Worm (Caenorhabditis elegans) whole organism, L3 larva: ENCODE results near the gene Y56A3A.6.

Source experiments
- ZK546.5 ChIP-seq: sonication (generic microtip); optimal IDR thresholded peaks from 2 replicates; lab custom pipeline; 2017; ENCODE audit warnings: missing biosample characterization, missing genetic modification characterization
- aly-2 ChIP-seq: fragments of 150-350 bp; optimal IDR thresholded peaks from 2 replicates; lab custom pipeline; 2014; ENCODE audit warnings: missing biosample characterization, missing genetic modification characterization
- ama-1 ChIP-seq: fragments of 150-350 bp; optimal IDR thresholded peaks from 2 replicates; lab custom pipeline; 2018
- ceh-16 ChIP-seq: sonication (generic microtip); optimal IDR thresholded peaks from 2 replicates; lab custom pipeline; 2017; ENCODE audit warnings: missing biosample characterization, missing genetic modification characterization
- ceh-82 ChIP-seq: fragments of 150-350 bp; optimal IDR thresholded peaks from 2 replicates; lab custom pipeline; 2014; ENCODE audit warnings: missing biosample characterization, missing genetic modification characterization
- fkh-10 ChIP-seq: sonication (generic microtip); optimal IDR thresholded peaks from 2 replicates; lab custom pipeline; 2017; ENCODE audit warnings: missing biosample characterization, missing genetic modification reagents, missing genetic modification characterization
- jun-1 ChIP-seq: fragments of 150-350 bp; optimal IDR thresholded peaks from 2 replicates; lab custom pipeline; 2014; ENCODE audit warnings: missing biosample characterization, missing genetic modification reagents, missing genetic modification characterization
- nhr-12 ChIP-seq: fragments of 150-350 bp; optimal IDR thresholded peaks from 2 replicates; lab custom pipeline; 2014; ENCODE audit warnings: missing biosample characterization, missing genetic modification characterization
- nhr-28 ChIP-seq: fragments of 150-350 bp; optimal IDR thresholded peaks from 2 replicates; lab custom pipeline; 2014; ENCODE audit warnings: missing biosample characterization, missing genetic modification characterization
- nhr-76 ChIP-seq: fragments of 150-350 bp; sonication (generic microtip); optimal IDR thresholded peaks from 5 replicates; lab custom pipeline; 2014; ENCODE audit warnings: missing biosample characterization, missing genetic modification characterization
- unc-39 ChIP-seq: sonication (generic microtip); optimal IDR thresholded peaks from 4 replicates; lab custom pipeline; 2017; ENCODE audit warnings: missing biosample characterization, missing genetic modification characterization
- zag-1 ChIP-seq: fragments of 150-350 bp; optimal IDR thresholded peaks from 2 replicates; lab custom pipeline; 2014; ENCODE audit warnings: missing biosample characterization, missing genetic modification characterization

DNA sequence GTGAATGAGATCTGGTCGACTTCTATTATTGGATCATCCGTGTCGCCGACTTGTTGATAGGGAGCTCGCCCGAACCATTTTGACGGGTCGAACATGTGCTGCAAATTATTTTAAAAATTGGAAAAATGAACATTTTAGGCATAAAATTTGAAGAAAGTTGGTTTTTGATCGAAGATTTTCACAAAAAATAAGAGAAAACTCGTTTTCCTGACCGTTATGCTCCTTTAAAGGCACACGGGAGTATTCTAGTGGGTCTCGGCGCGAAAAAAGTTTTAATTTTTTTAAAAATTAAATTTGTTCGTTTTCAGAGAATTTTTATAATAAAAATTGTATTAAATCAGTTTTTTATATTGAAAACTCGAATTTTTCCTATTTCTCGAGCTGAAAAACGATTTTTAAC, 35.6 kb upstream of the Y56A3A.6 start, which contains the start of gene Y56A3A.16:
- TF ChIP-seq ceh-82 (tag; lab: Kevin White, UChicago), result no peak
- no peak for TF ChIP-seq fkh-10 (GFP tag; lab: Kevin White, UChicago)
- no peak for TF ChIP-seq zag-1 (tag; lab: Kevin White, UChicago)
- TF ChIP-seq jun-1, result no peak
- TF ChIP-seq unc-39 (tag; lab: Kevin White, UChicago), result no peak
- no peak for TF ChIP-seq ceh-16
- TF ChIP-seq nhr-28, result no peak
- TF ChIP-seq nhr-76, result no peak
- no peak for TF ChIP-seq ZK546.5
- TF ChIP-seq aly-2 (tag; lab: Kevin White, UChicago), result no peak
- no peak for TF ChIP-seq ama-1 (lab: Kevin White, UChicago)
- TF ChIP-seq nhr-12 (tag; lab: Kevin White, UChicago), result no peak
